Worm (Caenorhabditis elegans): ENCODE data around the gene B0496.11.

The B0496.11 gene

ce11 chrIV:7440238-7440637, 6.5 kb upstream of the B0496.11 start:
- peak; percentile 66 for TF ChIP-seq nhr-28 (tag; optimal IDR thresholded peaks at IDR 0.05)
- TF ChIP-seq R02D3.7 (tag; optimal IDR thresholded peaks at IDR 0.05) = no peak
- peak; percentile 3 for TF ChIP-seq hlh-11 (tag; optimal IDR thresholded peaks at IDR 0.05)

ce11 chrIV:7439377-7439776, 5.6 kb upstream of the B0496.11 start:
- TF ChIP-seq arid-1 (GFP tag; conservative IDR thresholded peaks at IDR 0.05) = no peak
- no peak for TF ChIP-seq nhr-102 (tag; optimal IDR thresholded peaks at IDR 0.05)
- TF ChIP-seq gei-8 (GFP tag; optimal IDR thresholded peaks at IDR 0.05) = no peak
- TF ChIP-seq unc-62 (GFP tag; optimal IDR thresholded peaks at IDR 0.05 in 1 of 2) = peak in 1 of 2 experiments; percentile 92
- TF ChIP-seq unc-62 (tag; optimal IDR thresholded peaks at IDR 0.05) = no peak
- no peak for TF ChIP-seq ceh-32 (tag; optimal IDR thresholded peaks at IDR 0.05; ENCODE audit: poor library complexity)
- TF ChIP-seq nhr-25 (tag; optimal IDR thresholded peaks at IDR 0.05; ENCODE audit: borderline replicate concordance, insufficient read depth) = no peak

- TF ChIP-seq aha-1 (tag) (no peak), hlh-11 (tag; optimal IDR thresholded peaks at IDR 0.05) (no peak), nhr-28 (tag; optimal IDR thresholded peaks at IDR 0.05) (no peak), nhr-42 (GFP tag; IDR thresholded peaks at IDR 0.05) (no peak), nhr-111 (GFP tag; optimal IDR thresholded peaks at IDR 0.05) (no peak), T26A8.4 (GFP tag; IDR thresholded peaks at IDR 0.05) (no peak), Y48G9A.11 (GFP tag; IDR thresholded peaks at IDR 0.05) (no peak), madf-5 (GFP tag; IDR thresholded peaks at IDR 0.05) (no peak), tra-1 (GFP tag; IDR thresholded peaks at IDR 0.05) (no peak), zip-2 (tag; optimal IDR thresholded peaks at IDR 0.05) (no peak), ZK337.2 (GFP tag; IDR thresholded peaks at IDR 0.05) (no peak), cey-2 (tag; optimal IDR thresholded peaks at IDR 0.05; ENCODE audit: borderline replicate concordance, insufficient read depth) (no peak), mxl-3 (GFP tag; optimal IDR thresholded peaks at IDR 0.05) (no peak), hmg-1.1 (GFP tag; IDR thresholded peaks at IDR 0.05) (no peak), F49E8.2 (tag; optimal IDR thresholded peaks at IDR 0.05; ENCODE audit: borderline replicate concordance) (no peak), arid-1 (GFP tag; conservative IDR thresholded peaks at IDR 0.05) (no peak), Y105C5A.15 (GFP tag; IDR thresholded peaks at IDR 0.05) (no peak), ZK546.5 (tag; optimal IDR thresholded peaks at IDR 0.05) (no peak)
These were observed 4.8 kb downstream of the B0496.11 start for ce11 chrIV:7428998-7429397.

- TF ChIP-seq lin-15B (tag; optimal IDR thresholded peaks at IDR 0.05) (no peak), fos-1 (tag; optimal IDR thresholded peaks at IDR 0.05) (no peak), Y5F2A.4 (GFP tag; optimal IDR thresholded peaks at IDR 0.05) (no peak)
These were observed 5.4 kb downstream of the B0496.11 start for ce11 chrIV:7428347-7428746.

- TF ChIP-seq aha-1 (tag) (peak; percentile 40), daf-16 (GFP tag; optimal IDR thresholded peaks at IDR 0.05) (peak in 1 of 2 experiments; percentile 18), daf-16 (tag; optimal IDR thresholded peaks at IDR 0.05) (no peak), nhr-237 (tag; optimal IDR thresholded peaks at IDR 0.05) (no peak), ceh-44 (GFP tag; IDR thresholded peaks at IDR 0.05) (no peak), fkh-10 (GFP tag; optimal IDR thresholded peaks at IDR 0.05) (no peak), nhr-11 (tag; optimal IDR thresholded peaks at IDR 0.05) (peak; percentile 63), set-16 (GFP tag; IDR thresholded peaks at IDR 0.05) (no peak), lir-3 (tag; optimal IDR thresholded peaks at IDR 0.05) (no peak), cey-2 (tag; optimal IDR thresholded peaks at IDR 0.05; ENCODE audit: borderline replicate concordance, insufficient read depth) (no peak), T20F7.1 (GFP tag; optimal IDR thresholded peaks at IDR 0.05) (no peak), Y75B8A.6 (GFP tag; IDR thresholded peaks at IDR 0.05) (no peak), ceh-28 (tag; optimal IDR thresholded peaks at IDR 0.05) (no peak), ZK546.5 (tag; optimal IDR thresholded peaks at IDR 0.05) (no peak), unc-39 (tag; optimal IDR thresholded peaks at IDR 0.05) (no peak), Y105C5A.15 (GFP tag; IDR thresholded peaks at IDR 0.05) (no peak), zip-11 (GFP tag; IDR thresholded peaks at IDR 0.05) (no peak)
These were observed 7.7 kb downstream of the B0496.11 start for ce11 chrIV:7426055-7426454.

All from whole organism, L4 larva.